Worm (Caenorhabditis elegans) whole organism, L1 larva: ENCODE measurements around the gene ZC250.2.

Source experiments
- C16A3.4 ChIP-seq: fragments of 150-350 bp; optimal IDR thresholded peaks from 2 replicates; lab custom pipeline; 2014; ENCODE audit warnings: missing biosample characterization, missing genetic modification characterization
- C34B4.2 ChIP-seq: sonication (generic microtip); optimal IDR thresholded peaks from 2 replicates; lab custom pipeline; 2017; ENCODE audit warnings: mild to moderate bottlenecking, missing genetic modification characterization, missing compliant biosample characterization
- alr-1 ChIP-seq: fragments of 200-800 bp; sonication (Bioruptor generic); optimal IDR thresholded peaks from 2 replicates; lab custom pipeline; 2018; ENCODE audit warnings: borderline replicate concordance, mild to moderate bottlenecking, missing genetic modification characterization, missing compliant biosample characterization
- aly-2 ChIP-seq: fragments of 150-350 bp; optimal IDR thresholded peaks from 2 replicates; lab custom pipeline; 2014; ENCODE audit warnings: missing biosample characterization, missing genetic modification characterization
- ama-1 ChIP-seq: fragments of 150-350 bp; optimal IDR thresholded peaks from 2 replicates; lab custom pipeline; 2014
- blmp-1 ChIP-seq: fragments of 150-350 bp; optimal IDR thresholded peaks from 2 replicates; lab custom pipeline; 2014; ENCODE audit warnings: missing biosample characterization, missing genetic modification characterization
- ceh-8 ChIP-seq: fragments of 200-800 bp; sonication (Bioruptor generic); optimal IDR thresholded peaks from 2 replicates; lab custom pipeline; 2018; ENCODE audit warnings: mild to moderate bottlenecking, missing genetic modification characterization, moderate library complexity, missing compliant biosample characterization
- ceh-88 ChIP-seq: fragments of 200-800 bp; sonication (Bioruptor generic); IDR thresholded peaks from 2 replicates; pipeline ENCODE4 v1.3.6; 2022; ENCODE audit warnings: missing genetic modification characterization, missing compliant biosample characterization
- ceh-90 ChIP-seq: sonication (generic microtip); optimal IDR thresholded peaks from 2 replicates; lab custom pipeline; 2016; ENCODE audit warnings: missing genetic modification characterization, missing compliant biosample characterization
- ces-1 ChIP-seq: fragments of 150-350 bp; optimal IDR thresholded peaks from 2 replicates; lab custom pipeline; 2014; ENCODE audit warnings: missing biosample characterization, missing genetic modification reagents, missing genetic modification characterization
- efl-1 ChIP-seq, 4 experiments: fragments of 150-350 bp; optimal IDR thresholded peaks in 3 of 4; peaks in 1 of 4; 1 replicate in 1 of 4; 2 replicates in 3 of 4; lab custom pipeline; 2014; ENCODE audit warnings: missing biosample characterization in 2 of 4, missing genetic modification characterization in 2 of 4, missing genetic modification reagents in 2 of 4
- egl-13 ChIP-seq: sonication (generic microtip); optimal IDR thresholded peaks from 2 replicates; lab custom pipeline; 2016; ENCODE audit warnings: missing genotype, missing genetic modification reagents, missing genetic modification characterization, missing compliant biosample characterization
- egl-27 ChIP-seq, 2 experiments: fragments of 150-350 bp in 1 of 2; sonication (generic microtip); optimal IDR thresholded peaks; 3 replicates each; lab custom pipeline; 2017 to 2018; ENCODE audit warnings: missing biosample characterization in 2 of 2, missing genetic modification characterization in 2 of 2, missing genetic modification reagents in 2 of 2
- elt-2 ChIP-seq: sonication (generic microtip); optimal IDR thresholded peaks from 2 replicates; lab custom pipeline; 2016; ENCODE audit warnings: missing genetic modification characterization, mild to moderate bottlenecking, inconsistent platforms, missing compliant biosample characterization, missing genetic modification reagents
- elt-3 ChIP-seq, 6 experiments: fragments of 150-350 bp in 1 of 6; sonication (generic microtip); optimal IDR thresholded peaks; 2 replicates each; lab custom pipeline; 2017 to 2018; ENCODE audit warnings: missing biosample characterization in 6 of 6, missing genetic modification characterization in 6 of 6, inconsistent platforms in 1 of 6
- fkh-10 ChIP-seq: sonication (generic microtip); optimal IDR thresholded peaks from 2 replicates; lab custom pipeline; 2017; ENCODE audit warnings: missing biosample characterization, missing genetic modification reagents, missing genetic modification characterization
- fkh-8 ChIP-seq: sonication (generic microtip); optimal IDR thresholded peaks from 2 replicates; lab custom pipeline; 2016; ENCODE audit warnings: mild to moderate bottlenecking, missing genetic modification characterization, missing compliant biosample characterization
- hlh-17 ChIP-seq: fragments of 200-800 bp; sonication (Bioruptor generic); optimal IDR thresholded peaks from 2 replicates; lab custom pipeline; 2018; ENCODE audit warnings: missing genetic modification characterization, mild to moderate bottlenecking, missing compliant biosample characterization, moderate library complexity, borderline replicate concordance
- hlh-4 ChIP-seq: sonication (generic microtip); optimal IDR thresholded peaks from 2 replicates; lab custom pipeline; 2016; ENCODE audit warnings: mild to moderate bottlenecking, missing genetic modification characterization, missing compliant biosample characterization
- irx-1 ChIP-seq: sonication (generic microtip); optimal IDR thresholded peaks from 2 replicates; lab custom pipeline; 2016; ENCODE audit warnings: missing genetic modification characterization, missing compliant biosample characterization
- isw-1 ChIP-seq: fragments of 200-800 bp; sonication (Bioruptor generic); IDR thresholded peaks from 2 replicates; pipeline ENCODE4 v1.3.6; 2022; ENCODE audit warnings: missing genetic modification characterization, missing compliant biosample characterization
- lin-13 ChIP-seq: fragments of 150-350 bp; optimal IDR thresholded peaks from 2 replicates; lab custom pipeline; 2014; ENCODE audit warnings: missing biosample characterization, missing genetic modification reagents, missing genetic modification characterization
- lin-14 ChIP-seq: fragments of 200-800 bp; sonication (Bioruptor generic); optimal IDR thresholded peaks from 2 replicates; lab custom pipeline; 2018; ENCODE audit warnings: mild to moderate bottlenecking, missing genetic modification characterization, moderate library complexity, missing compliant biosample characterization
- lin-15B ChIP-seq: fragments of 150-350 bp; sonication (generic microtip); optimal IDR thresholded peaks from 3 replicates; lab custom pipeline; 2014; ENCODE audit warnings: missing biosample characterization, missing genetic modification characterization
- lin-39 ChIP-seq: fragments of 150-350 bp; optimal IDR thresholded peaks from 2 replicates; lab custom pipeline; 2014; ENCODE audit warnings: missing biosample characterization, missing genetic modification reagents, missing genetic modification characterization
- lsy-2 ChIP-seq, 2 experiments: fragments of 150-350 bp; optimal IDR thresholded peaks; 2 replicates each; lab custom pipeline; 2014; ENCODE audit warnings: missing biosample characterization in 2 of 2, missing genetic modification characterization in 2 of 2
- mdl-1 ChIP-seq, 2 experiments: fragments of 150-350 bp; optimal IDR thresholded peaks; 2 replicates each; lab custom pipeline; 2014 to 2017; ENCODE audit warnings: missing biosample characterization in 2 of 2, missing genetic modification characterization in 2 of 2, inconsistent platforms in 1 of 2
- nhr-11 ChIP-seq: fragments of 150-350 bp; optimal IDR thresholded peaks from 2 replicates; lab custom pipeline; 2014; ENCODE audit warnings: missing biosample characterization, missing genetic modification characterization
- nhr-12 ChIP-seq: sonication (generic microtip); optimal IDR thresholded peaks from 2 replicates; lab custom pipeline; 2017; ENCODE audit warnings: missing biosample characterization, missing genetic modification characterization
- nhr-19 ChIP-seq: fragments of 200-800 bp; sonication (Bioruptor generic); conservative IDR thresholded peaks from 2 replicates; pipeline ENCODE4 v1.3.6; 2022; ENCODE audit warnings: missing genetic modification characterization, missing compliant biosample characterization
- nhr-237 ChIP-seq: fragments of 150-350 bp; optimal IDR thresholded peaks from 2 replicates; lab custom pipeline; 2014; ENCODE audit warnings: missing biosample characterization, missing genetic modification characterization
- nhr-28 ChIP-seq: fragments of 150-350 bp; optimal IDR thresholded peaks from 2 replicates; lab custom pipeline; 2014; ENCODE audit warnings: missing biosample characterization, missing genetic modification characterization
- nhr-47 ChIP-seq: sonication (generic microtip); optimal IDR thresholded peaks from 2 replicates; lab custom pipeline; 2016; ENCODE audit warnings: mild to moderate bottlenecking, missing genetic modification characterization, moderate library complexity, missing compliant biosample characterization
- nhr-71 ChIP-seq: sonication (generic microtip); optimal IDR thresholded peaks from 2 replicates; lab custom pipeline; 2016; ENCODE audit warnings: mild to moderate bottlenecking, missing genetic modification characterization, moderate library complexity, missing compliant biosample characterization
- nhr-77 ChIP-seq: fragments of 150-350 bp; optimal IDR thresholded peaks from 2 replicates; lab custom pipeline; 2014; ENCODE audit warnings: missing biosample characterization, missing genetic modification characterization
- nhr-84 ChIP-seq: sonication (generic microtip); optimal IDR thresholded peaks from 2 replicates; lab custom pipeline; 2017; ENCODE audit warnings: missing biosample characterization, missing genetic modification characterization
- pax-3 ChIP-seq: fragments of 200-800 bp; sonication (Bioruptor generic); optimal IDR thresholded peaks from 2 replicates; lab custom pipeline; 2018; ENCODE audit warnings: mild to moderate bottlenecking, missing genetic modification characterization, moderate library complexity, missing compliant biosample characterization
- skn-1 ChIP-seq: fragments of 150-350 bp; optimal IDR thresholded peaks from 2 replicates; lab custom pipeline; 2014; ENCODE audit warnings: missing biosample characterization, missing genetic modification characterization
- snu-23 ChIP-seq: sonication (generic microtip); optimal IDR thresholded peaks from 2 replicates; lab custom pipeline; 2016; ENCODE audit warnings: missing genetic modification characterization, missing compliant biosample characterization
- sox-4 ChIP-seq: sonication (generic microtip); optimal IDR thresholded peaks from 2 replicates; lab custom pipeline; 2016; ENCODE audit warnings: missing genetic modification characterization, missing compliant biosample characterization
- sup-37 ChIP-seq: fragments of 200-800 bp; sonication (Bioruptor generic); optimal IDR thresholded peaks from 2 replicates; lab custom pipeline; 2018; ENCODE audit warnings: mild to moderate bottlenecking, missing genetic modification characterization, missing compliant biosample characterization
- swsn-7 ChIP-seq: sonication (generic microtip); optimal IDR thresholded peaks from 2 replicates; lab custom pipeline; 2016; ENCODE audit warnings: missing genetic modification characterization, missing compliant biosample characterization
- tbx-2 ChIP-seq: sonication (generic microtip); optimal IDR thresholded peaks from 2 replicates; lab custom pipeline; 2016; ENCODE audit warnings: missing genetic modification characterization, missing compliant biosample characterization
- tlp-1 ChIP-seq: fragments of 150-350 bp; optimal IDR thresholded peaks from 2 replicates; lab custom pipeline; 2014; ENCODE audit warnings: missing biosample characterization, missing genetic modification characterization
- unc-86 ChIP-seq: sonication (generic microtip); optimal IDR thresholded peaks from 2 replicates; lab custom pipeline; 2016; ENCODE audit warnings: missing genetic modification characterization, missing compliant biosample characterization
- unc-98 ChIP-seq: fragments of 200-800 bp; sonication (Bioruptor generic); IDR thresholded peaks from 2 replicates; pipeline ENCODE4 v1.3.6; 2022; ENCODE audit warnings: missing genetic modification characterization, missing compliant biosample characterization
- vab-15 ChIP-seq: sonication (generic microtip); optimal IDR thresholded peaks from 2 replicates; lab custom pipeline; 2017; ENCODE audit warnings: missing genotype, mild to moderate bottlenecking, missing genetic modification characterization, missing compliant biosample characterization

ZC250.2 gene

DNA sequence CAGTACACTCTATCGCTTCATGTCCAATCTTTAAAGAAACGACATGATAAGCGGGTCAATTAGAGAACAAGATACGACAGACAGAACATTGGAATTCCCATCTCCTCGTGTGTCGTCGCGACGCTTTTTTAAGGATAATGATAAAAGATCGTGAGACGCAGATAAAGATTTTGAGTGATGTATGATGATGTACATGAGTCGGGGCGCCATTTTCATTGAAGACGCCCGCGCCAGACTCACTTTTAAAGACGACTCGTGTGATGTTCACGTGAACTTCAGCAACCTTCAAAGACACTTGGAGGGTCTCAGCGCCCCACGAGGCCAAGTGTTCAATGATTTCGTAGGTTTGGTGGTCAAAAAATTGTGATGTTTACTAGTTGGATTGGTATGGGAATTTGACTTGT, 23.8 kb upstream of the ZC250.2 start (continued):
- no peak for TF ChIP-seq egl-13 (tag; lab: Kevin White, UChicago)
- peak; percentile 24 for TF ChIP-seq C16A3.4 (tag; lab: Kevin White, UChicago)
- TF ChIP-seq efl-1 (optimal IDR thresholded peaks at IDR 0.05; lab: Kevin White, UChicago), result peak; percentile 18 to 34
- TF ChIP-seq efl-1 (GFP tag; optimal IDR thresholded peaks at IDR 0.05 in 1 of 2; lab: Kevin White, UChicago), result peak; percentile 1 to 84
- peak; percentile 57 for TF ChIP-seq nhr-47 (tag; lab: Kevin White, UChicago)
- TF ChIP-seq lin-13, result peak; percentile 12
- no peak for TF ChIP-seq C34B4.2 (tag; lab: Kevin White, UChicago)
- peak; percentile 70 for TF ChIP-seq elt-2 (tag; lab: Kevin White, UChicago)
- TF ChIP-seq nhr-12 (tag; lab: Kevin White, UChicago), result no peak
- TF ChIP-seq swsn-7, result peak; percentile 18
- TF ChIP-seq pax-3, result no peak
- TF ChIP-seq skn-1 (tag; lab: Kevin White, UChicago), result no peak

ce11 chrV:5769500-5769899, 22.6 kb upstream of the ZC250.2 start:
- TF ChIP-seq lsy-2 (tag; optimal IDR thresholded peaks at IDR 0.05; lab: Kevin White, UChicago), result no peak
- TF ChIP-seq tbx-2 (tag; lab: Kevin White, UChicago), result no peak
- no peak for TF ChIP-seq unc-98 (GFP tag; lab: Robert Waterston, UW)
- TF ChIP-seq nhr-12 (tag; lab: Kevin White, UChicago), result no peak
- TF ChIP-seq unc-86, result no peak
- peak; percentile 76 for TF ChIP-seq elt-2 (tag; lab: Kevin White, UChicago)
- TF ChIP-seq nhr-77, result no peak
- no peak for TF ChIP-seq aly-2 (tag; lab: Kevin White, UChicago)
- no peak for TF ChIP-seq mdl-1 (tag; optimal IDR thresholded peaks at IDR 0.05; lab: Kevin White, UChicago)
- no peak for TF ChIP-seq nhr-237 (tag; lab: Kevin White, UChicago)
- TF ChIP-seq lin-14 (GFP tag; lab: Kevin White, UChicago), result peak; percentile 23
- no peak for TF ChIP-seq hlh-4
- no peak for TF ChIP-seq blmp-1 (tag; lab: Kevin White, UChicago)
- no peak for TF ChIP-seq tlp-1 (tag; lab: Kevin White, UChicago)
- no peak for TF ChIP-seq ceh-8 (GFP tag; lab: Kevin White, UChicago)
- no peak for TF ChIP-seq isw-1 (GFP tag; lab: Robert Waterston, UW)
- TF ChIP-seq ces-1 (GFP tag; lab: Kevin White, UChicago), result no peak
- no peak for TF ChIP-seq fkh-10
- TF ChIP-seq fkh-8 (tag; lab: Kevin White, UChicago), result peak; percentile 67
- TF ChIP-seq pax-3, result no peak
- TF ChIP-seq elt-3 (tag; optimal IDR thresholded peaks at IDR 0.05; lab: Kevin White, UChicago), result no peak
- TF ChIP-seq alr-1 (tag; lab: Kevin White, UChicago), result no peak
- no peak for TF ChIP-seq egl-27 (tag; optimal IDR thresholded peaks at IDR 0.05; lab: Kevin White, UChicago)
- TF ChIP-seq irx-1 (tag; lab: Kevin White, UChicago), result no peak
- no peak for TF ChIP-seq sup-37 (GFP tag; lab: Kevin White, UChicago)
- TF ChIP-seq lin-39 (tag; lab: Kevin White, UChicago), result no peak
- no peak for TF ChIP-seq lin-15B
- TF ChIP-seq ceh-90 (tag; lab: Kevin White, UChicago), result no peak
- no peak for TF ChIP-seq ceh-88 (GFP tag; lab: Robert Waterston, UW)
- no peak for TF ChIP-seq snu-23 (GFP tag; lab: Kevin White, UChicago)
- TF ChIP-seq C34B4.2 (tag; lab: Kevin White, UChicago), result no peak
- no peak for TF ChIP-seq efl-1 (optimal IDR thresholded peaks at IDR 0.05; lab: Kevin White, UChicago)
- no peak for TF ChIP-seq efl-1 (GFP tag; optimal IDR thresholded peaks at IDR 0.05 in 1 of 2; lab: Kevin White, UChicago)
- TF ChIP-seq nhr-84 (tag; lab: Kevin White, UChicago), result no peak
- TF ChIP-seq nhr-19 (GFP tag; lab: Robert Waterston, UW), result 0 out of 2 replicates have a peak, but pooled peaks have one; percentile 3
- TF ChIP-seq nhr-28 (tag; lab: Kevin White, UChicago), result no peak
- TF ChIP-seq ama-1 (lab: Kevin White, UChicago), result no peak
- peak; percentile 39 for TF ChIP-seq nhr-47 (tag; lab: Kevin White, UChicago)
- peak; percentile 58 for TF ChIP-seq nhr-71 (tag; lab: Kevin White, UChicago)
- peak; percentile 57 for TF ChIP-seq sox-4 (tag; lab: Kevin White, UChicago)
- TF ChIP-seq hlh-17 (GFP tag; lab: Kevin White, UChicago), result no peak
- no peak for TF ChIP-seq nhr-11
- TF ChIP-seq vab-15 (tag; lab: Kevin White, UChicago), result no peak
- TF ChIP-seq, all 84 proteins: peak for 7
